Worm (Caenorhabditis elegans) whole organism, L1 larva: ENCODE measurements around the gene fbxa-153.

Experiments
- C04F5.9 ChIP-seq: sonication (generic microtip); optimal IDR thresholded peaks from 2 replicates; lab custom pipeline; 2016; ENCODE audit warnings: missing genetic modification characterization, missing compliant biosample characterization
- C16A3.4 ChIP-seq: fragments of 150-350 bp; optimal IDR thresholded peaks from 2 replicates; lab custom pipeline; 2014; ENCODE audit warnings: missing biosample characterization, missing genetic modification characterization
- C34B4.2 ChIP-seq: sonication (generic microtip); optimal IDR thresholded peaks from 2 replicates; lab custom pipeline; 2017; ENCODE audit warnings: mild to moderate bottlenecking, missing genetic modification characterization, missing compliant biosample characterization
- F16B12.6 ChIP-seq: fragments of 150-350 bp; optimal IDR thresholded peaks from 2 replicates; lab custom pipeline; 2014; ENCODE audit warnings: missing biosample characterization, missing genetic modification characterization
- Y116A8C.19 ChIP-seq: sonication (generic microtip); optimal IDR thresholded peaks from 2 replicates; lab custom pipeline; 2016; ENCODE audit warnings: missing compliant biosample characterization, missing genetic modification characterization, borderline replicate concordance
- aha-1 ChIP-seq: fragments of 150-350 bp; optimal IDR thresholded peaks from 2 replicates; lab custom pipeline; 2014; ENCODE audit warnings: missing biosample characterization, missing genetic modification characterization
- alr-1 ChIP-seq: fragments of 200-800 bp; sonication (Bioruptor generic); optimal IDR thresholded peaks from 2 replicates; lab custom pipeline; 2018; ENCODE audit warnings: borderline replicate concordance, mild to moderate bottlenecking, missing genetic modification characterization, missing compliant biosample characterization
- ama-1 ChIP-seq: fragments of 150-350 bp; optimal IDR thresholded peaks from 2 replicates; lab custom pipeline; 2014
- blmp-1 ChIP-seq: fragments of 150-350 bp; optimal IDR thresholded peaks from 2 replicates; lab custom pipeline; 2014; ENCODE audit warnings: missing biosample characterization, missing genetic modification characterization
- ceh-82 ChIP-seq, 3 experiments: fragments of 150-350 bp in 1 of 3; sonication (generic microtip) in 2 of 3; optimal IDR thresholded peaks; 2 replicates each; lab custom pipeline; 2014 to 2017; ENCODE audit warnings: missing biosample characterization in 3 of 3, missing genetic modification characterization in 3 of 3
- ceh-88 ChIP-seq: fragments of 200-800 bp; sonication (Bioruptor generic); IDR thresholded peaks from 2 replicates; pipeline ENCODE4 v1.3.6; 2022; ENCODE audit warnings: missing genetic modification characterization, missing compliant biosample characterization
- ceh-90 ChIP-seq: sonication (generic microtip); optimal IDR thresholded peaks from 2 replicates; lab custom pipeline; 2016; ENCODE audit warnings: missing genetic modification characterization, missing compliant biosample characterization
- efl-1 ChIP-seq, 4 experiments: fragments of 150-350 bp; optimal IDR thresholded peaks in 3 of 4; peaks in 1 of 4; 1 replicate in 1 of 4; 2 replicates in 3 of 4; lab custom pipeline; 2014; ENCODE audit warnings: missing biosample characterization in 2 of 4, missing genetic modification characterization in 2 of 4, missing genetic modification reagents in 2 of 4
- egl-13 ChIP-seq: sonication (generic microtip); optimal IDR thresholded peaks from 2 replicates; lab custom pipeline; 2016; ENCODE audit warnings: missing genotype, missing genetic modification reagents, missing genetic modification characterization, missing compliant biosample characterization
- elt-2 ChIP-seq: sonication (generic microtip); optimal IDR thresholded peaks from 2 replicates; lab custom pipeline; 2016; ENCODE audit warnings: missing genetic modification characterization, mild to moderate bottlenecking, inconsistent platforms, missing compliant biosample characterization, missing genetic modification reagents
- elt-3 ChIP-seq, 6 experiments: fragments of 150-350 bp in 1 of 6; sonication (generic microtip); optimal IDR thresholded peaks; 2 replicates each; lab custom pipeline; 2017 to 2018; ENCODE audit warnings: missing biosample characterization in 6 of 6, missing genetic modification characterization in 6 of 6, inconsistent platforms in 1 of 6
- ets-5 ChIP-seq: fragments of 200-800 bp; sonication (Bioruptor generic); IDR thresholded peaks from 2 replicates; pipeline ENCODE4 v1.3.6; 2022; ENCODE audit warnings: missing genetic modification characterization, missing compliant biosample characterization
- grh-1 ChIP-seq: fragments of 200-800 bp; sonication (Bioruptor generic); IDR thresholded peaks from 2 replicates; pipeline ENCODE4 v1.3.6; 2022; ENCODE audit warnings: missing genetic modification reagents, missing genetic modification characterization, missing compliant biosample characterization
- hlh-4 ChIP-seq: sonication (generic microtip); optimal IDR thresholded peaks from 2 replicates; lab custom pipeline; 2016; ENCODE audit warnings: mild to moderate bottlenecking, missing genetic modification characterization, missing compliant biosample characterization
- hpl-2 ChIP-seq: fragments of 150-350 bp; optimal IDR thresholded peaks from 2 replicates; lab custom pipeline; 2014; ENCODE audit warnings: missing biosample characterization, missing genetic modification reagents, missing genetic modification characterization
- isw-1 ChIP-seq: fragments of 200-800 bp; sonication (Bioruptor generic); IDR thresholded peaks from 2 replicates; pipeline ENCODE4 v1.3.6; 2022; ENCODE audit warnings: missing genetic modification characterization, missing compliant biosample characterization
- lin-13 ChIP-seq: fragments of 150-350 bp; optimal IDR thresholded peaks from 2 replicates; lab custom pipeline; 2014; ENCODE audit warnings: missing biosample characterization, missing genetic modification reagents, missing genetic modification characterization
- lin-14 ChIP-seq: fragments of 200-800 bp; sonication (Bioruptor generic); optimal IDR thresholded peaks from 2 replicates; lab custom pipeline; 2018; ENCODE audit warnings: mild to moderate bottlenecking, missing genetic modification characterization, moderate library complexity, missing compliant biosample characterization
- lin-15B ChIP-seq: fragments of 150-350 bp; sonication (generic microtip); optimal IDR thresholded peaks from 3 replicates; lab custom pipeline; 2014; ENCODE audit warnings: missing biosample characterization, missing genetic modification characterization
- lin-35 ChIP-seq, 2 experiments: fragments of 150-350 bp; optimal IDR thresholded peaks; 2 replicates each; lab custom pipeline; 2014; ENCODE audit warnings: missing biosample characterization in 2 of 2, missing genetic modification characterization in 2 of 2, missing genetic modification reagents in 2 of 2
- lin-39 ChIP-seq: fragments of 150-350 bp; optimal IDR thresholded peaks from 2 replicates; lab custom pipeline; 2014; ENCODE audit warnings: missing biosample characterization, missing genetic modification reagents, missing genetic modification characterization
- lsy-2 ChIP-seq, 2 experiments: fragments of 150-350 bp; optimal IDR thresholded peaks; 2 replicates each; lab custom pipeline; 2014; ENCODE audit warnings: missing biosample characterization in 2 of 2, missing genetic modification characterization in 2 of 2
- mep-1 ChIP-seq: fragments of 150-350 bp; optimal IDR thresholded peaks from 2 replicates; lab custom pipeline; 2014; ENCODE audit warnings: missing biosample characterization, missing genetic modification characterization
- nhr-20 ChIP-seq: sonication (generic microtip); optimal IDR thresholded peaks from 2 replicates; lab custom pipeline; 2016; ENCODE audit warnings: mild to moderate bottlenecking, missing genetic modification characterization, missing compliant biosample characterization
- nhr-28 ChIP-seq: fragments of 150-350 bp; optimal IDR thresholded peaks from 2 replicates; lab custom pipeline; 2014; ENCODE audit warnings: missing biosample characterization, missing genetic modification characterization
- nhr-71 ChIP-seq: sonication (generic microtip); optimal IDR thresholded peaks from 2 replicates; lab custom pipeline; 2016; ENCODE audit warnings: mild to moderate bottlenecking, missing genetic modification characterization, moderate library complexity, missing compliant biosample characterization
- nhr-84 ChIP-seq: sonication (generic microtip); optimal IDR thresholded peaks from 2 replicates; lab custom pipeline; 2017; ENCODE audit warnings: missing biosample characterization, missing genetic modification characterization
- nhr-85 ChIP-seq: sonication (generic microtip); peaks from one replicate; lab custom pipeline; 2016; ENCODE audit warnings: missing genetic modification characterization, inconsistent platforms, missing compliant biosample characterization
- pag-3 ChIP-seq: sonication (generic microtip); optimal IDR thresholded peaks from 2 replicates; lab custom pipeline; 2017; ENCODE audit warnings: missing genetic modification characterization, mild to moderate bottlenecking, missing compliant biosample characterization, antibody characterized with exemption, borderline replicate concordance; ENCODE audit not compliant: insufficient read depth
- pax-3 ChIP-seq: fragments of 200-800 bp; sonication (Bioruptor generic); optimal IDR thresholded peaks from 2 replicates; lab custom pipeline; 2018; ENCODE audit warnings: mild to moderate bottlenecking, missing genetic modification characterization, moderate library complexity, missing compliant biosample characterization
- pqm-1 ChIP-seq: sonication (generic microtip); optimal IDR thresholded peaks from 3 replicates; lab custom pipeline; 2017; ENCODE audit warnings: missing biosample characterization, missing genetic modification characterization
- rnt-1 ChIP-seq: sonication (generic microtip); optimal IDR thresholded peaks from 2 replicates; lab custom pipeline; 2016; ENCODE audit warnings: mild to moderate bottlenecking, missing genetic modification characterization, moderate library complexity, missing compliant biosample characterization
- snpc-4 ChIP-seq: fragments of 150-350 bp; optimal IDR thresholded peaks from 2 replicates; lab custom pipeline; 2014; ENCODE audit warnings: missing biosample characterization, missing genetic modification characterization
- snu-23 ChIP-seq: sonication (generic microtip); optimal IDR thresholded peaks from 2 replicates; lab custom pipeline; 2016; ENCODE audit warnings: missing genetic modification characterization, missing compliant biosample characterization
- tlp-1 ChIP-seq: fragments of 150-350 bp; optimal IDR thresholded peaks from 2 replicates; lab custom pipeline; 2014; ENCODE audit warnings: missing biosample characterization, missing genetic modification characterization
- unc-62 ChIP-seq: fragments of 150-350 bp; optimal IDR thresholded peaks from 2 replicates; lab custom pipeline; 2014; ENCODE audit warnings: missing biosample characterization, missing genetic modification reagents, missing genetic modification characterization
- unc-86 ChIP-seq: sonication (generic microtip); optimal IDR thresholded peaks from 2 replicates; lab custom pipeline; 2016; ENCODE audit warnings: missing genetic modification characterization, missing compliant biosample characterization
- unc-98 ChIP-seq: fragments of 200-800 bp; sonication (Bioruptor generic); IDR thresholded peaks from 2 replicates; pipeline ENCODE4 v1.3.6; 2022; ENCODE audit warnings: missing genetic modification characterization, missing compliant biosample characterization
- vab-15 ChIP-seq: sonication (generic microtip); optimal IDR thresholded peaks from 2 replicates; lab custom pipeline; 2017; ENCODE audit warnings: missing genotype, mild to moderate bottlenecking, missing genetic modification characterization, missing compliant biosample characterization
- zag-1 ChIP-seq: fragments of 150-350 bp; optimal IDR thresholded peaks from 2 replicates; lab custom pipeline; 2014; ENCODE audit warnings: missing biosample characterization, missing genetic modification characterization
- zip-4 ChIP-seq: fragments of 200-800 bp; sonication (Bioruptor generic); optimal IDR thresholded peaks from 2 replicates; lab custom pipeline; 2018; ENCODE audit warnings: mild to moderate bottlenecking, missing genetic modification characterization, moderate library complexity, missing compliant biosample characterization
- ztf-11 ChIP-seq, 2 experiments: sonication (generic microtip); optimal IDR thresholded peaks; 2 replicates each; lab custom pipeline; 2016 to 2017; ENCODE audit warnings: missing genetic modification characterization in 2 of 2, missing biosample characterization in 1 of 2, missing compliant biosample characterization in 1 of 2
- ztf-4 ChIP-seq: fragments of 150-350 bp; optimal IDR thresholded peaks from 2 replicates; lab custom pipeline; 2014; ENCODE audit warnings: missing biosample characterization, missing genetic modification characterization

fbxa-153 gene

ce11 chrV:15567344-15567804 lies 42.8 kb downstream of the fbxa-153 start, which contains the start of gene acs-2:
acs-2 (plus strand) TSS chrV:15567394.
- TF ChIP-seq elt-3 (tag; optimal IDR thresholded peaks at IDR 0.05; lab: Kevin White, UChicago) (no peak), lin-35 (GFP tag; optimal IDR thresholded peaks at IDR 0.05; lab: Kevin White, UChicago) (peak in 1 of 2 experiments; percentile 37), efl-1 (optimal IDR thresholded peaks at IDR 0.05; lab: Kevin White, UChicago) (no peak), efl-1 (GFP tag; optimal IDR thresholded peaks at IDR 0.05 in 1 of 2; lab: Kevin White, UChicago) (peak in 1 of 2 experiments; percentile 85)

- TF ChIP-seq mep-1 (tag; lab: Kevin White, UChicago) (peak; percentile 80), lin-14 (GFP tag; lab: Kevin White, UChicago) (peak; percentile 93), zip-4 (GFP tag; lab: Kevin White, UChicago) (no peak), tlp-1 (tag; lab: Kevin White, UChicago) (no peak), ceh-90 (tag; lab: Kevin White, UChicago) (no peak), snpc-4 (tag; lab: Kevin White, UChicago) (peak; percentile 36), hlh-4 (tag; lab: Kevin White, UChicago) (no peak), isw-1 (GFP tag; lab: Robert Waterston, UW) (no peak), pqm-1 (tag; lab: Kevin White, UChicago) (peak; percentile 66), pax-3 (peak; percentile 7), unc-62 (no peak), egl-13 (tag; lab: Kevin White, UChicago) (no peak), aha-1 (tag; lab: Kevin White, UChicago) (peak; percentile 0), blmp-1 (peak; percentile 62), unc-98 (GFP tag; lab: Robert Waterston, UW) (no peak), rnt-1 (tag; lab: Kevin White, UChicago) (peak; percentile 84), lsy-2 (tag; optimal IDR thresholded peaks at IDR 0.05; lab: Kevin White, UChicago) (peak; percentile 76 to 87), Y116A8C.19 (tag; lab: Kevin White, UChicago) (no peak), lin-35 (GFP tag; optimal IDR thresholded peaks at IDR 0.05; lab: Kevin White, UChicago) (peak; percentile 62 to 87), F16B12.6 (no peak), unc-86 (tag; lab: Kevin White, UChicago) (no peak), elt-2 (tag; lab: Kevin White, UChicago) (peak; percentile 86), alr-1 (tag; lab: Kevin White, UChicago) (no peak), ceh-88 (peak; percentile 53; the same call in 1 of the 2 replicates), ets-5 (GFP tag; lab: Robert Waterston, UW) (no peak), nhr-85 (tag; lab: Kevin White, UChicago) (peak; percentile 89), C34B4.2 (tag; lab: Kevin White, UChicago) (no peak), lin-39 (peak; percentile 70), pag-3 (tag; lab: Kevin White, UChicago) (no peak), nhr-71 (tag; lab: Kevin White, UChicago) (peak; percentile 97), ztf-11 (tag; optimal IDR thresholded peaks at IDR 0.05; lab: Kevin White, UChicago) (peak in 1 of 2 experiments; percentile 48), snu-23 (GFP tag; lab: Kevin White, UChicago) (peak; percentile 92), ama-1 (lab: Kevin White, UChicago) (peak; percentile 43), ztf-4 (tag; lab: Kevin White, UChicago) (peak; percentile 73), vab-15 (tag; lab: Kevin White, UChicago) (no peak), lin-15B (no peak), efl-1 (optimal IDR thresholded peaks at IDR 0.05; lab: Kevin White, UChicago) (peak; percentile 53 to 65), efl-1 (GFP tag; optimal IDR thresholded peaks at IDR 0.05 in 1 of 2; lab: Kevin White, UChicago) (peak; percentile 60 to 96), C16A3.4 (peak; percentile 93), nhr-84 (no peak), hpl-2 (GFP tag; lab: Kevin White, UChicago) (no peak), ceh-82 (tag; optimal IDR thresholded peaks at IDR 0.05; lab: Kevin White, UChicago) (peak in 1 of 3 experiments; percentile 44), zag-1 (tag; lab: Kevin White, UChicago) (no peak), nhr-20 (tag; lab: Kevin White, UChicago) (peak; percentile 96), grh-1 (GFP tag; lab: Robert Waterston, UW) (no peak), lin-13 (GFP tag; lab: Kevin White, UChicago) (peak; percentile 74), C04F5.9 (tag; lab: Kevin White, UChicago) (peak; percentile 43), nhr-28 (no peak)
These were observed 43.5 kb downstream of the fbxa-153 start for ce11 chrV:15566511-15567178.
